Fruit fly (Drosophila melanogaster) whole organism, wandering third instar larva: ENCODE data around the gene SPH93.

Source experiments
- Abd-B ChIP-seq: fragments of >200 bp; optimal IDR thresholded peaks from 2 replicates; lab custom pipeline; 2017; ENCODE audit warnings: missing biosample characterization, missing genetic modification characterization
- CG32264 ChIP-seq: fragments of 200-800 bp; sonication (Bioruptor generic); optimal IDR thresholded peaks from 2 replicates; lab custom pipeline; 2016; ENCODE audit warnings: missing biosample characterization, missing genetic modification characterization
- CG9705 ChIP-seq: fragments of 200-800 bp; sonication (Bioruptor generic); optimal IDR thresholded peaks from 2 replicates; lab custom pipeline; 2018; ENCODE audit warnings: missing biosample characterization, mild to moderate bottlenecking, missing genetic modification characterization
- CrebA ChIP-seq: fragments of 200-800 bp; sonication (Bioruptor generic); optimal IDR thresholded peaks from 2 replicates; lab custom pipeline; 2016; ENCODE audit warnings: missing biosample characterization, mild to moderate bottlenecking, missing genetic modification characterization, borderline replicate concordance
- Dfd ChIP-seq: fragments of >200 bp; optimal IDR thresholded peaks from 2 replicates; lab custom pipeline; 2017; ENCODE audit warnings: missing biosample characterization, missing genetic modification characterization
- Dif ChIP-seq: fragments of 200-275, 200-300 bp; sonication (Bioruptor generic); optimal IDR thresholded peaks from 2 replicates; lab custom pipeline; 2018; ENCODE audit warnings: missing biosample characterization, missing genetic modification characterization; ENCODE audit not compliant: partially characterized antibody
- GATAd ChIP-seq: sonication (Bioruptor generic); optimal IDR thresholded peaks from 2 replicates; lab custom pipeline; 2016; ENCODE audit warnings: missing biosample characterization, missing genetic modification characterization
- HLH106 ChIP-seq: fragments of 200-800 bp; optimal IDR thresholded peaks from 3 replicates; lab custom pipeline; 2019; ENCODE audit warnings: missing biosample characterization, mild to moderate bottlenecking, missing genetic modification characterization, moderate library complexity
- Hr83 ChIP-seq: fragments of 200-300 bp; sonication (Bioruptor generic); optimal IDR thresholded peaks from 2 replicates; lab custom pipeline; 2016; ENCODE audit warnings: missing biosample characterization, mild to moderate bottlenecking, missing genetic modification characterization, moderate library complexity; ENCODE audit not compliant: poor library complexity, severe bottlenecking
- Jra ChIP-seq: sonication (Bioruptor generic); optimal IDR thresholded peaks from 2 replicates; lab custom pipeline; 2016; ENCODE audit warnings: missing biosample characterization, missing genetic modification characterization
- Mio ChIP-seq: sonication (Bioruptor generic); optimal IDR thresholded peaks from 2 replicates; lab custom pipeline; 2016; ENCODE audit warnings: missing biosample characterization, missing genetic modification characterization
- Myc ChIP-seq: fragments of >200 bp; optimal IDR thresholded peaks from 2 replicates; lab custom pipeline; 2017
- N ChIP-seq: fragments of >200 bp; optimal IDR thresholded peaks from 2 replicates; lab custom pipeline; 2018; ENCODE audit warnings: missing biosample characterization, missing external identifiers, missing genetic modification characterization
- OdsH ChIP-seq: fragments of 200-800 bp; sonication (Bioruptor generic); optimal IDR thresholded peaks from 2 replicates; lab custom pipeline; 2016; ENCODE audit warnings: missing biosample characterization, mild to moderate bottlenecking, missing genetic modification characterization
- Rel ChIP-seq, 2 experiments: fragments of 200-800 bp; sonication (Bioruptor generic) in 1 of 2; optimal IDR thresholded peaks; 2 replicates in 1 of 2; 3 replicates in 1 of 2; lab custom pipeline; 2016 to 2019; ENCODE audit warnings: mild to moderate bottlenecking in 2 of 2, missing biosample characterization in 2 of 2, missing genetic modification characterization in 2 of 2, moderate library complexity in 1 of 2
- Sp1 ChIP-seq: fragments of 200-800 bp; sonication (Bioruptor generic); optimal IDR thresholded peaks from 3 replicates; lab custom pipeline; 2019; ENCODE audit warnings: missing biosample characterization, mild to moderate bottlenecking, missing genetic modification characterization, moderate library complexity
- Vsx2 ChIP-seq: fragments of 200-300, 225-300 bp; sonication (Bioruptor generic); optimal IDR thresholded peaks from 2 replicates; lab custom pipeline; 2018; ENCODE audit warnings: missing biosample characterization, missing genetic modification characterization; ENCODE audit not compliant: partially characterized antibody
- br ChIP-seq: fragments of 200-800 bp; sonication (Bioruptor generic); optimal IDR thresholded peaks from 2 replicates; lab custom pipeline; 2016; ENCODE audit warnings: missing biosample characterization, missing genetic modification characterization
- brk ChIP-seq: fragments of 200-800 bp; sonication (Bioruptor generic); optimal IDR thresholded peaks from 2 replicates; lab custom pipeline; 2016; ENCODE audit warnings: missing biosample characterization, mild to moderate bottlenecking, missing genetic modification characterization
- dl ChIP-seq, 2 experiments: fragments of 175-275, 200-275 bp in 1 of 2; fragments of 200-275 bp in 1 of 2; sonication (Bioruptor generic); optimal IDR thresholded peaks; lab custom pipeline; 2018; ENCODE audit warnings: mild to moderate bottlenecking in 2 of 2, missing biosample characterization in 2 of 2, missing genetic modification characterization in 2 of 2, moderate library complexity in 2 of 2; ENCODE audit not compliant: partially characterized antibody in 2 of 2, insufficient read depth in 1 of 2
- dmrt93B ChIP-seq: fragments of 200-800 bp; sonication (Bioruptor generic); optimal IDR thresholded peaks from 2 replicates; lab custom pipeline; 2018; ENCODE audit warnings: missing biosample characterization, mild to moderate bottlenecking, missing genetic modification characterization
- ey ChIP-seq: fragments of 200-800 bp; sonication (Bioruptor generic); optimal IDR thresholded peaks from 2 replicates; lab custom pipeline; 2016; ENCODE audit warnings: missing biosample characterization, missing genetic modification characterization
- foxo ChIP-seq, 2 experiments: fragments of 200-800 bp; sonication (Bioruptor generic); optimal IDR thresholded peaks; 2 replicates in 1 of 2; 3 replicates in 1 of 2; lab custom pipeline; 2016 to 2017; ENCODE audit warnings: missing biosample characterization in 2 of 2, missing genetic modification characterization in 2 of 2
- fru ChIP-seq: fragments of 200-800 bp; sonication (Bioruptor generic); optimal IDR thresholded peaks from 3 replicates; lab custom pipeline; 2016; ENCODE audit warnings: missing biosample characterization, mild to moderate bottlenecking, missing genetic modification characterization
- h ChIP-seq: fragments of 200-800 bp; sonication (Bioruptor generic); optimal IDR thresholded peaks from 3 replicates; lab custom pipeline; 2016; ENCODE audit warnings: missing biosample characterization, mild to moderate bottlenecking, missing genetic modification characterization
- jim ChIP-seq: fragments of 175-275, 200-325 bp; sonication (Bioruptor generic); optimal IDR thresholded peaks from 2 replicates; lab custom pipeline; 2016; ENCODE audit warnings: missing biosample characterization, mild to moderate bottlenecking, missing genetic modification characterization
- lola ChIP-seq: fragments of >200 bp; optimal IDR thresholded peaks from 2 replicates; lab custom pipeline; 2017; ENCODE audit warnings: missing biosample characterization, missing genetic modification characterization
- pan ChIP-seq: fragments of >200 bp; optimal IDR thresholded peaks from 2 replicates; lab custom pipeline; 2017
- psq ChIP-seq: fragments of 200-800 bp; sonication (Bioruptor generic); optimal IDR thresholded peaks from 3 replicates; lab custom pipeline; 2017; ENCODE audit warnings: missing biosample characterization, mild to moderate bottlenecking, missing genetic modification characterization, moderate library complexity
- rgr ChIP-seq: fragments of 200-800 bp; sonication (Bioruptor generic); optimal IDR thresholded peaks from 3 replicates; lab custom pipeline; 2016; ENCODE audit warnings: missing biosample characterization, mild to moderate bottlenecking, missing genetic modification characterization
- sage ChIP-seq: fragments of 200-800 bp; sonication (Bioruptor generic); optimal IDR thresholded peaks from 2 replicates; lab custom pipeline; 2016; ENCODE audit warnings: missing biosample characterization, mild to moderate bottlenecking, missing genetic modification characterization
- sv ChIP-seq: fragments of 200-800 bp; sonication (Bioruptor generic); optimal IDR thresholded peaks from 3 replicates; lab custom pipeline; 2016; ENCODE audit warnings: missing biosample characterization, missing genetic modification characterization
- tai ChIP-seq: sonication (Bioruptor generic); optimal IDR thresholded peaks from 2 replicates; lab custom pipeline; 2016; ENCODE audit warnings: missing biosample characterization, missing genetic modification characterization
- usp ChIP-seq: fragments of >200 bp; optimal IDR thresholded peaks from 2 replicates; lab custom pipeline; 2017; ENCODE audit warnings: missing biosample characterization, missing genetic modification characterization
- woc ChIP-seq: sonication (Bioruptor generic); optimal IDR thresholded peaks from 2 replicates; lab custom pipeline; 2016; ENCODE audit warnings: missing biosample characterization, mild to moderate bottlenecking, missing genetic modification characterization

The SPH93 gene

DNA sequence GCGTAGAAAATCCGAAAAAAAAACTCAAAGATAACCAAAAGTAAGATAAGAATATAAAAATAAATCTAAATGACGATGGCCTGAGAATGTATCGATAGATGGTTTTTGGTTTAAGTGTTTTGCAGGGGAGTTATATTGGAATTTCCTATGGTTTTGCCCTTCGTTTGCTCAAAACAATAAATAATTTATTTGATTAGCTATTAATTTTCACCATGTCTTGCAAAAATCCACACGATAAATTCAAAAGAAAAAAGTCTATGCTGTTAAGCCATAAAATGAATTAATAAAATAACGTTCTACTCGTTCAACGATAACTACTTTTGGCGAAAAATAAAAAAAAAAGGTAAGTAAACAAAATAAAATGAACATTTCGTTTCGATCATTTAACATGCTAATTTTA, 8.7 kb downstream of the SPH93 start:
- TF ChIP-seq Jra = no peak
- TF ChIP-seq Vsx2 (GFP tag; lab: Kevin White, UChicago) = no peak
- TF ChIP-seq usp (GFP tag; lab: Kevin White, UChicago) = no peak
- no peak for TF ChIP-seq dmrt93B (GFP tag; lab: Kevin White, UChicago)
- TF ChIP-seq foxo (GFP tag; optimal IDR thresholded peaks at IDR 0.05; lab: Kevin White, UChicago) = no peak
- TF ChIP-seq lola (GFP tag; lab: Kevin White, UChicago) = no peak
- no peak for TF ChIP-seq HLH106 (tag; lab: Kevin White, UChicago)
- TF ChIP-seq brk = no peak
- TF ChIP-seq ey (GFP tag; lab: Kevin White, UChicago) = no peak
- TF ChIP-seq Mio (GFP tag; lab: Kevin White, UChicago) = no peak
- no peak for TF ChIP-seq fru (GFP tag; lab: Kevin White, UChicago)
- no peak for TF ChIP-seq dl (GFP tag; optimal IDR thresholded peaks at IDR 0.05; lab: Kevin White, UChicago; ENCODE audit: insufficient read depth in 1 of 2, partially characterized antibody in 2 of 2)
- no peak for TF ChIP-seq br
- TF ChIP-seq CG9705 (GFP tag; lab: Kevin White, UChicago) = no peak

DNA sequence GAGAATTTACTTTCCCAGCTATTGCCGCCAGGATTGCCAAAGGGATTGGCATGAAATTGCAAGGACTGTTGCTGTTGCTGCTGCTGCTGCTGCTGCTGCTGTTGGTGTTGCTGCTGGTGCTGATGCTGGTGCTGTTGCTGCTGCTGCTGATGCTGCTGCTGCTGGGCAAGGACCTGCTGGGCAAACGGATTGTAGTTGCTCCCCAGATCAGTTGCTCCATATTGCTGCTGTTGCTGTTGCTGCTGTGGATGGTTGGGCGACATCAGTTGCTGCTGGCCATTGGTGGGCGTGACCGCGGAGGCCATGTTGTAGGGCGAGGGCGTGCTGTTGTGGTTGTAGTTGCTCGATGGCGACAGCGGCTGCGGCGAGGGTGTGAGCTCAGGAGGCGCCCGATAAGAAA, 18.1 kb downstream of the SPH93 start:
- TF ChIP-seq sage (GFP tag; lab: Kevin White, UChicago) (no peak), Dfd (GFP tag; lab: Kevin White, UChicago) (peak; percentile 95)

DNA sequence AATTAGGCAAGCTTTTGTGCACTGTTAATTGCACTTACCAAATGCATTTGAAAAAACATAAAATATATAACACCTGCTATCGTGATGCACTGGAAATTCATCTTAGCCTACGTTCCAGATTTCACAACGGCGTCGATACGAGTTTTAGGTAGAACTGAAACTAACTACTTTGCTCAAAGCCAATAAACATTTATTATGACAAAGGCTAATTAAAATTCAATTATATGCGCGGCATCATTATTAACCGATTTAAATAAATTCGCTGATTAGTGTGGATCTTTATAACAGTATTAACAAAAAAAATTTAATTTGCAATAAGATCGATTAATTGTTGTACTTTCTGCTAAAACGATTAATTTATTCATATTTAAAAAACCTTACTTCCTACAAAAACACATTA, 19.2 kb downstream of the SPH93 start, which contains the start of gene CG33928:
Gene CG33928, minus strand, starts transcription at position 101 of the 400 bp plus-strand sequence.
- TF ChIP-seq psq (no peak), CrebA (no peak), N (GFP tag; lab: Kevin White, UChicago) (no peak), tai (GFP tag; lab: Kevin White, UChicago) (no peak), CG9705 (GFP tag; lab: Kevin White, UChicago) (no peak), Rel (GFP tag; optimal IDR thresholded peaks at IDR 0.05; lab: Kevin White, UChicago) (no peak), Rel (tag; optimal IDR thresholded peaks at IDR 0.05; lab: Kevin White, UChicago) (no peak), br (no peak), dl (GFP tag; optimal IDR thresholded peaks at IDR 0.05; lab: Kevin White, UChicago; ENCODE audit: insufficient read depth in 1 of 2, partially characterized antibody in 2 of 2) (no peak), jim (no peak), brk (no peak), OdsH (GFP tag; lab: Kevin White, UChicago) (no peak), CG32264 (no peak), fru (GFP tag; lab: Kevin White, UChicago) (no peak)

dm6 chr2L:17433030-17433912, 22.5 kb downstream of the SPH93 start, which contains the start of the genes Dif and CG5043:
Gene Dif (minus strand): TSS chr2L:17433161.
Gene CG5043 (plus strand): TSS chr2L:17433862.
- TF ChIP-seq Dif (peak; percentile 9), Vsx2 (GFP tag; lab: Kevin White, UChicago) (no peak)

DNA sequence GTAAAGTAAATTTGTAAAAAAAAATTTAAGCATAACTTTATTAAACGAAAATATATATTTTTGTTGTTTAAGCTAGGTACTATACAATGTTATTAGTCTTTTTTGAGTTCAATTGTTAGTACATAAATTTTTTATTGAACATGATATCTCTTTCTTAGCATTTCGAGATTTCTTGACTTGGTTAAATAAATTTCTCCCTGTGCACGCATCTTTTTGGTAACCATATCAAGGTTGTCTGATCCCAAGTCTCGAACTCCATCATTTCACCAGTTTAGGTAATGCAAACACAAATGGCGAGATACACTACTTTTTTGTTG, 24.4 kb downstream of the SPH93 start:
- TF ChIP-seq rgr (peak; percentile 66), CrebA (no peak), Hr83 (no peak), Myc (lab: Kevin White, UChicago) (no peak), woc (peak; percentile 58), HLH106 (tag; lab: Kevin White, UChicago) (no peak), dmrt93B (GFP tag; lab: Kevin White, UChicago) (no peak), Mio (GFP tag; lab: Kevin White, UChicago) (no peak), OdsH (GFP tag; lab: Kevin White, UChicago) (peak; percentile 68), ey (GFP tag; lab: Kevin White, UChicago) (peak; percentile 49), foxo (GFP tag; optimal IDR thresholded peaks at IDR 0.05; lab: Kevin White, UChicago) (peak in 1 of 2 experiments; percentile 73), Vsx2 (GFP tag; lab: Kevin White, UChicago) (no peak), br (peak; percentile 39), h (peak; percentile 69), brk (peak; percentile 39), jim (no peak), Jra (no peak), pan (lab: Kevin White, UChicago) (no peak), GATAd (GFP tag; lab: Kevin White, UChicago) (no peak), psq (peak; percentile 24), usp (GFP tag; lab: Kevin White, UChicago) (no peak), Sp1 (GFP tag; lab: Kevin White, UChicago) (no peak), fru (GFP tag; lab: Kevin White, UChicago) (peak; percentile 77), tai (GFP tag; lab: Kevin White, UChicago) (peak; percentile 46), lola (GFP tag; lab: Kevin White, UChicago) (no peak), Dif (no peak), Abd-B (no peak), sv (GFP tag; lab: Kevin White, UChicago) (no peak), Rel (GFP tag; optimal IDR thresholded peaks at IDR 0.05; lab: Kevin White, UChicago) (no peak), Rel (tag; optimal IDR thresholded peaks at IDR 0.05; lab: Kevin White, UChicago) (no peak), CG9705 (GFP tag; lab: Kevin White, UChicago) (no peak), Dfd (GFP tag; lab: Kevin White, UChicago) (no peak), sage (GFP tag; lab: Kevin White, UChicago) (no peak)
